Worm (Caenorhabditis elegans): Measurements from ENCODE around the gene C07E3.4.

C07E3.4 gene

DNA sequence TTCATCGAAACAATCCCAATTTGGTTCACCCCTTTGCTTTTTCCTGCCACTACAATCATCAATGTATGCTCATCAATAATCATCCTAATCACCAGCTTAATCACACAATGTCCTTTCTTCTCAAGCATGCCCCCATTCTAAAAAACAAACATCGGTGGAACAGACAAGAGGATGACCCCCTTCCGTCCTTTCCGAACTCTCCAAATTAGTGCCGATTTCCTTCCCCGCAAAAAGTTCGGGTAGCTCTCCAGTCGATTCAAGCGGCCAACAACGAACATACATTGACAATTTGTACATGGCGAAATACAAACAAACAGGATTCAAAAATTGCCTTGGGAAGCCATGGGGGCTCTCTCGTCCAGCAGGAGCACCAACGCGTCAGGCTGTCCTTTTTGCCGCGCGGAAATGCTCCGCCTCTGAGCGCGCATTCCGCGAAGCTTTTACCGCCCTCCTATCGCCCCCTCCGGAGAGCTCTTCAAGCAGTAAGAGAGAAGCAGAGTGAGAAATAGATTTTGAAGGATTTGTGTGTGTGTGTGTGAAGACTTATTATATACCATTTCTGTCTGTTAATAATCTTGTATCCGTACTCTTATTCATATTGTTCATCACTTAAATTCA lies 34.9 kb upstream of the C07E3.4 start, which contains the start of gene appg-1 (continued):
- no peak for TF ChIP-seq lin-29 (GFP tag; IDR thresholded peaks at IDR 0.05)
- no peak for TF ChIP-seq ceh-28 (tag; optimal IDR thresholded peaks at IDR 0.05)
- TF ChIP-seq spr-3 (GFP tag; optimal IDR thresholded peaks at IDR 0.05), result peak; percentile 3
- no peak for TF ChIP-seq F37D6.2 (tag; optimal IDR thresholded peaks at IDR 0.05)
- no peak for TF ChIP-seq ceh-20 (GFP tag; IDR thresholded peaks at IDR 0.05)
- TF ChIP-seq snpc-1.2 (GFP tag; IDR thresholded peaks at IDR 0.05), result no peak
- TF ChIP-seq Y105C5A.15 (GFP tag; IDR thresholded peaks at IDR 0.05), result no peak
- 0 out of 2 replicates have a peak, but pooled peaks have one; percentile 34 for TF ChIP-seq dmd-8 (GFP tag; IDR thresholded peaks at IDR 0.05)
- TF ChIP-seq aha-1 (tag), result peak; percentile 91

DNA sequence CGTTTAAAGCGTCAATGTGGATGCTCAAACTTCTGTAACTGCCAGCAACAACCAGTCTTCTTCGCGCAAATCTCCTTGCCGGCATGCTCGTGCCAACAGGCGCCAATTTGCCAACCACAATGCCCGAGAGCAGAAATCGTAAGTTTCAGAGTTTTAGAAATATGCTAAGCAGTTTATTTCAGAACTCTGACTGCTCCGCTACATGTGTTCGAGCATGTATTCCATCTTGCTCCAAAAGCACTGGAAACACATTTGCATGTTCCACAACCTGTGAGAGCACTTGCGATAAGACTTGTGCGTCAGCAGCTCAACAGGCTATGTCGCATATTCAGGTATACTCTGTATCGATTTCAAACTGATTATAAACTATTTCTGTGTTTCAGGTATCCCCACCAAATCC lies 30.8 kb upstream of the C07E3.4 start:
- TF ChIP-seq aha-1 (tag) (peak; percentile 92), mxl-3 (GFP tag; optimal IDR thresholded peaks at IDR 0.05) (no peak)

DNA sequence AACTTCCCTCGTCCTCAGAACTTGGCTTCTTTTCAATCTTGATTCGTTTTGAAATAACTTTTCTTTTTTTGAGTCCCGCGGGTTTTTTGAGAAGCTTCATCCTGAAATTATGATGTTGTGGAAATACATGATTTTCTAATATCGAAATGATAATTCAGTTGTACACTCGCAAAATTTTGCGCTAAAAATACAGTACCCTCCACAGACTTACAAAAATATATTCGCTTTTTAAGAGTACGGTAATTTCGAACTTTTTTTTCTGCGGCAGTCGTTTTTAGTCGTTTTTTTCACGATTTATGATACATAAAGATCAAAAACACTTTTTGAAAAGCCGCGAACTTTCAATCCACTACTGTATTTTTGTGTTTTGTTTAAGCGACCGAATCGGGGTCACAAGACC lies 15.6 kb upstream of the C07E3.4 start, which contains the start of gene pro-2:
Gene pro-2, minus strand, starts transcription at position 101 of the 400 bp plus-strand sequence.
- TF ChIP-seq ceh-28 (tag; optimal IDR thresholded peaks at IDR 0.05) (no peak), unc-130 (GFP tag; optimal IDR thresholded peaks at IDR 0.05) (no peak), R02D3.7 (tag; optimal IDR thresholded peaks at IDR 0.05) (no peak), tra-1 (GFP tag; IDR thresholded peaks at IDR 0.05) (no peak)

DNA sequence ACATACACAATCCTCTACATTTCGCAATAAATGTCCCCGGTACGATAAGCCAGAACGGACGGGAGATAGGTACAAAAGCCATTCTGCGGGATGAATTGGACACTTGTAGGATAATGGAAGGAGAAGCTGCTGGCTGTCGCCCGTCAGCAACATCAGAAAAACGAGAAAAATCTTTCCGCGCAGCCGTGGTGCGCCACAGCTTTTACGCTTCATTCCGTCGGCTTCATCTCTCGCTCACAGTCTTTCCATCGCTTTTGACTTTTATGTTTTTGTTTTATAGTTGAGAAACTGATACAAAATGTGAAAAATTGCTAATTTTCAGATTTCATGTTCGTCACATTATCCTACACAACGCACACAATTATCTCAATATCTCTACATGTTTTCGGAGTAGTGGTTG lies 14.5 kb upstream of the C07E3.4 start, which contains the start of gene C07E3.10:
Gene C07E3.10, plus strand, starts transcription at position 301 of the 400 bp plus-strand sequence.
- no peak for TF ChIP-seq tag-97 (GFP tag; IDR thresholded peaks at IDR 0.05)
- TF ChIP-seq php-3 (GFP tag; IDR thresholded peaks at IDR 0.05), result no peak
- no peak for TF ChIP-seq mep-1 (tag; optimal IDR thresholded peaks at IDR 0.05)
- no peak for TF ChIP-seq spr-3 (GFP tag; optimal IDR thresholded peaks at IDR 0.05)
- TF ChIP-seq nhr-237 (tag; optimal IDR thresholded peaks at IDR 0.05), result no peak
- no peak for TF ChIP-seq lsy-2 (tag; optimal IDR thresholded peaks at IDR 0.05)
- TF ChIP-seq nhr-28 (tag; optimal IDR thresholded peaks at IDR 0.05), result no peak
- no peak for TF ChIP-seq vab-7 (GFP tag; IDR thresholded peaks at IDR 0.05)
- TF ChIP-seq duxl-1 (tag; optimal IDR thresholded peaks at IDR 0.05; ENCODE audit: poor library complexity), result no peak

DNA sequence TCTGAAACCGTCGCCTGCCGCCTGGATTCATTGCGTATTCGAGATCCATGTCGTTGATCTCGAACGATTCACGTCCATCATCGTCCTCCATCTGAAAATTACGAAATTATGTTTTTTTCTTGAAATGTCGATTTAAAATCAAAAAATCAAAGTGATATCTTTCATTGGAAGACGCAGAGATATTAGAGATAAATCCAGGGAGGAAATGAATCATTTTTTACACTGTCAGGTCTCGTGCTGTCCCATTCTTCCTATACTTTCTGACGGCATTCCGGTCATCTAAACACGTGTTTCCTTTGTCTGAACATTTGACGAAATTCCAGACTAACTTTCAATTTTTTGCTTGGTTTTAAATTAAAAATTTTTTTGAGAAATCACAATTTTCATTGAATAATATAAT lies 10.7 kb upstream of the C07E3.4 start, which contains the start of gene stip-1:
Gene stip-1, minus strand, starts transcription at position 98 of the 400 bp plus-strand sequence.
- TF ChIP-seq mxl-3 (GFP tag; optimal IDR thresholded peaks at IDR 0.05) (peak; percentile 25), nhr-6 (tag; optimal IDR thresholded peaks at IDR 0.05) (no peak), nhr-25 (tag; optimal IDR thresholded peaks at IDR 0.05; ENCODE audit: borderline replicate concordance, insufficient read depth) (no peak)

DNA sequence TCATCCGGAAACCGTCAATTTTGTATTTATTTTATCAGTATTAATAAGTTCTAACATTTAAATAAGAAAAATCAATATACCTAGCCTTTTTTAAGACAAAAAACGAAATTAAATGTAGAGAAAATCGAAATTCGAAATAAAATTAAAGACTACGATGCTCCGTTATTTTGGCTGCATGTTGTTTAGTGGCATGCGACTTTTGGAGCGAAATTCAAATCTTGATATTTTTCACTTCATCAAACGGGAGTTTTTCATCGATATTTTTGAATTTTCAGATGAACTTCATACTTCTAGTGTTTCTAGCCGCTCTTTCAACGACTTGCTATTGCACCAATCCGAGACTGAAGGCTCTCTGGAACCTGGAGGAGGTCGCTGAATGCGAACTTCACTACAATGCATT lies 10.1 kb upstream of the C07E3.4 start, which contains the start of gene C07E3.9:
Gene C07E3.9, plus strand, starts transcription at position 270 of the 400 bp plus-strand sequence.
- TF ChIP-seq mes-2 (tag; optimal IDR thresholded peaks at IDR 0.05; ENCODE audit: poor library complexity, severe bottlenecking), result peak; percentile 19
- TF ChIP-seq aha-1 (tag), result peak; percentile 91
- no peak for TF ChIP-seq mep-1 (tag; optimal IDR thresholded peaks at IDR 0.05)
- TF ChIP-seq Y48G9A.11 (GFP tag; IDR thresholded peaks at IDR 0.05), result peak; percentile 65; the same call in 1 of the 2 replicates
- peak; percentile 91 for TF ChIP-seq dpl-1 (GFP tag; optimal IDR thresholded peaks at IDR 0.05)
- no peak for TF ChIP-seq ceh-28 (tag; optimal IDR thresholded peaks at IDR 0.05)
- peak; percentile 94 for TF ChIP-seq T20F7.1 (GFP tag; optimal IDR thresholded peaks at IDR 0.05)

DNA sequence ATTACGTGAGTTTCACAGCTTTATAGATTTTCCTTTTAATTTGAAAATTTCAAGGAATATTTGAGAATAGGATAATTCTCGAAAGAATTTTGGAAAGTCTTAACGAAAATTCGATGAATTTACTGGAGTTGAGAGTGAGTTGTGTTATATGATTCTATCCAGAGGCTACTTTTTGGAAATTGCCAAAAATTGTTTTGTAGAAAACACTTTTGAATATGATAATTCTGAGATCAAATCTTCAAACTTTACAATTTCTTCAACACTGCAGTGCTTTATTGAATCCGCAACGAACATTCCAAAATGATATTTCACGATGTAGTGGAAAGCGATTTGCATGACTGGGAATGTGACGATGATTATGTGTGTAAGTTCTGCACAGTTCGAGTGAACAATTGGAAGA lies 8.6 kb upstream of the C07E3.4 start, which contains the start of gene C07E3.8:
Gene C07E3.8, plus strand, starts transcription at position 301 of the 400 bp plus-strand sequence.
- TF ChIP-seq F44E2.7 (GFP tag; IDR thresholded peaks at IDR 0.05) (no peak), jun-1 (tag; optimal IDR thresholded peaks at IDR 0.05) (no peak), mxl-3 (GFP tag; optimal IDR thresholded peaks at IDR 0.05) (no peak), daf-16 (GFP tag; optimal IDR thresholded peaks at IDR 0.05) (no peak), daf-16 (tag; optimal IDR thresholded peaks at IDR 0.05) (no peak), daf-19 (GFP tag; conservative IDR thresholded peaks at IDR 0.05) (no peak), nhr-41 (GFP tag; IDR thresholded peaks at IDR 0.05) (no peak), snpc-4 (tag; optimal IDR thresholded peaks at IDR 0.05) (no peak), nhr-25 (tag; optimal IDR thresholded peaks at IDR 0.05; ENCODE audit: borderline replicate concordance, insufficient read depth) (no peak), ceh-28 (tag; optimal IDR thresholded peaks at IDR 0.05) (no peak), hlh-30 (tag; optimal IDR thresholded peaks at IDR 0.05; ENCODE audit: insufficient read depth) (no peak), aha-1 (tag) (no peak), nhr-77 (tag; optimal IDR thresholded peaks at IDR 0.05) (no peak), cey-2 (tag; optimal IDR thresholded peaks at IDR 0.05; ENCODE audit: borderline replicate concordance, insufficient read depth) (no peak)
